Fruit fly (Drosophila melanogaster) whole organism, embryonic: ENCODE data around the gene CG4452.
A peak's percentile ranks its signal among the peaks of the same experiment; 100 is the strongest.

Experiments
- CG10209 ChIP-seq: fragments of 200-800 bp; sonication (Bioruptor generic); optimal IDR thresholded peaks from 3 replicates; lab custom pipeline; 2017; ENCODE audit warnings: missing biosample characterization, mild to moderate bottlenecking, missing genetic modification characterization, missing genetic modification reagents
- CG11560 ChIP-seq: fragments of 200-800 bp; sonication (Bioruptor generic); IDR thresholded peaks from 3 replicates; pipeline ENCODE4 v1.3.6; 2022; ENCODE audit warnings: missing biosample characterization, missing genetic modification characterization
- CG12236 ChIP-seq: fragments of 200-800 bp; sonication (Bioruptor generic); optimal IDR thresholded peaks from 2 replicates; lab custom pipeline; 2016; ENCODE audit warnings: missing biosample characterization, missing genetic modification characterization
- CG13624 ChIP-seq: fragments of 200-800 bp; sonication (Bioruptor generic); optimal IDR thresholded peaks from 2 replicates; lab custom pipeline; 2016; ENCODE audit warnings: missing biosample characterization, missing genetic modification characterization
- CG13775 ChIP-seq: fragments of 200-800 bp; sonication (Bioruptor generic); optimal IDR thresholded peaks from 3 replicates; lab custom pipeline; 2017; ENCODE audit warnings: missing biosample characterization, mild to moderate bottlenecking, missing genetic modification characterization
- CG17186 ChIP-seq: fragments of 200-800 bp; sonication (Bioruptor generic); optimal IDR thresholded peaks from 3 replicates; lab custom pipeline; 2017; ENCODE audit warnings: missing biosample characterization, missing genetic modification reagents, missing genetic modification characterization
- CG17328 ChIP-seq: fragments of 200-800 bp; sonication (Bioruptor generic); IDR thresholded peaks from 2 replicates; pipeline ENCODE4 v1.3.6; 2022; ENCODE audit warnings: missing biosample characterization, missing genetic modification characterization
- CG1792 ChIP-seq: fragments of 200-800 bp; sonication (Bioruptor generic); optimal IDR thresholded peaks from 2 replicates; lab custom pipeline; 2016; ENCODE audit warnings: missing biosample characterization, missing genetic modification characterization
- CG18476 ChIP-seq: fragments of 200-800 bp; sonication (Bioruptor generic); optimal IDR thresholded peaks from 2 replicates; lab custom pipeline; 2016; ENCODE audit warnings: missing biosample characterization, mild to moderate bottlenecking, missing genetic modification characterization
- CG2116 ChIP-seq: fragments of 200-800 bp; sonication (Bioruptor generic); optimal IDR thresholded peaks from 3 replicates; lab custom pipeline; 2018; ENCODE audit warnings: missing biosample characterization, mild to moderate bottlenecking, missing genetic modification characterization
- CG33557 ChIP-seq: fragments of 200-800 bp; sonication (Bioruptor generic); optimal IDR thresholded peaks from 2 replicates; lab custom pipeline; 2019; ENCODE audit warnings: missing biosample characterization, mild to moderate bottlenecking, missing genetic modification characterization, moderate library complexity
- CG34422 ChIP-seq: fragments of 200-800 bp; sonication (Bioruptor generic); IDR thresholded peaks from 3 replicates; pipeline ENCODE4 v1.3.6; 2022; ENCODE audit warnings: missing biosample characterization, missing genetic modification characterization
- CG3995 ChIP-seq: fragments of 200-800 bp; sonication (Bioruptor generic); optimal IDR thresholded peaks from 3 replicates; lab custom pipeline; 2016; ENCODE audit warnings: missing biosample characterization, missing genetic modification characterization
- CG5953 ChIP-seq: fragments of 200-800 bp; sonication (Bioruptor generic); IDR thresholded peaks from 2 replicates; pipeline ENCODE4 v1.3.6; 2022; ENCODE audit warnings: missing biosample characterization, missing genetic modification characterization
- CG6175 ChIP-seq: fragments of 200-800 bp; sonication (Bioruptor generic); IDR thresholded peaks from 3 replicates; pipeline ENCODE4 v1.3.6; 2022; ENCODE audit warnings: missing biosample characterization, missing genetic modification characterization
- CG6813 ChIP-seq: fragments of 200-800 bp; sonication (Bioruptor generic); optimal IDR thresholded peaks from 2 replicates; lab custom pipeline; 2017; ENCODE audit warnings: missing biosample characterization, missing genetic modification characterization, mild to moderate bottlenecking, moderate library complexity, missing genetic modification reagents
- CG7271 ChIP-seq: fragments of 200-800 bp; sonication (Bioruptor generic); optimal IDR thresholded peaks from 2 replicates; lab custom pipeline; 2018; ENCODE audit warnings: missing biosample characterization, mild to moderate bottlenecking, missing genetic modification characterization, moderate library complexity
- CG7556 ChIP-seq: fragments of 200-800 bp; sonication (Bioruptor generic); optimal IDR thresholded peaks from 2 replicates; lab custom pipeline; 2017; ENCODE audit warnings: missing biosample characterization, mild to moderate bottlenecking, missing genetic modification characterization
- Dref ChIP-seq: fragments of 200-800 bp; sonication (Bioruptor generic); IDR thresholded peaks from 2 replicates; pipeline ENCODE4 v1.3.6; 2022; ENCODE audit warnings: missing biosample characterization, missing genetic modification characterization
- Drgx ChIP-seq: fragments of 200-800 bp; sonication (Bioruptor generic); IDR thresholded peaks from 2 replicates; pipeline ENCODE4 v1.3.6; 2022; ENCODE audit warnings: missing biosample characterization, missing genetic modification characterization
- Gug ChIP-seq: fragments of 200-800 bp; sonication (Bioruptor generic); IDR thresholded peaks from 4 replicates; pipeline ENCODE4 v1.3.6; 2022; ENCODE audit warnings: missing biosample characterization, missing genetic modification characterization
- HLH3B ChIP-seq: fragments of 200-800 bp; sonication (Bioruptor generic); IDR thresholded peaks from 2 replicates; pipeline ENCODE4 v1.3.6; 2022; ENCODE audit warnings: missing biosample characterization, missing genetic modification characterization
- Lhr ChIP-seq: fragments of 200-800 bp; sonication (Bioruptor generic); optimal IDR thresholded peaks from 3 replicates; lab custom pipeline; 2017; ENCODE audit warnings: mild to moderate bottlenecking, missing biosample characterization, missing genetic modification reagents, missing genetic modification characterization
- MTF-1 ChIP-seq: fragments of 200-800 bp; sonication (Bioruptor generic); optimal IDR thresholded peaks from 2 replicates; lab custom pipeline; 2018; ENCODE audit warnings: missing biosample characterization, mild to moderate bottlenecking, missing genetic modification characterization, borderline replicate concordance
- Myb ChIP-seq: fragments of 200-800 bp; sonication (Bioruptor generic); optimal IDR thresholded peaks from 2 replicates; lab custom pipeline; 2016; ENCODE audit warnings: missing biosample characterization, missing genetic modification characterization
- NFAT ChIP-seq: fragments of 200-800 bp; sonication (Bioruptor generic); IDR thresholded peaks from 2 replicates; pipeline ENCODE4 v1.3.6; 2022; ENCODE audit warnings: missing biosample characterization, missing genetic modification characterization
- Ravus ChIP-seq: fragments of 200-800 bp; sonication (Bioruptor generic); IDR thresholded peaks from 2 replicates; pipeline ENCODE4 v1.3.6; 2022; ENCODE audit warnings: missing biosample characterization, missing genetic modification characterization
- Rfx ChIP-seq: fragments of 200-800 bp; sonication (Bioruptor generic); IDR thresholded peaks from 2 replicates; pipeline ENCODE4 v1.3.6; 2022; ENCODE audit warnings: missing biosample characterization, missing genetic modification characterization
- Rx ChIP-seq: fragments of 200-800 bp; sonication (Bioruptor generic); IDR thresholded peaks from 2 replicates; pipeline ENCODE4 v1.3.6; 2022; ENCODE audit warnings: missing biosample characterization, missing genetic modification characterization
- Sin3A ChIP-seq: fragments of >200 bp; optimal IDR thresholded peaks from 2 replicates; lab custom pipeline; 2018
- Sox102F ChIP-seq: fragments of 200-800 bp; sonication (Bioruptor generic); optimal IDR thresholded peaks from 2 replicates; lab custom pipeline; 2018; ENCODE audit warnings: missing biosample characterization, mild to moderate bottlenecking, missing genetic modification characterization, moderate library complexity
- ab ChIP-seq: fragments of 200-800 bp; sonication (Bioruptor generic); optimal IDR thresholded peaks from 2 replicates; lab custom pipeline; 2016; ENCODE audit warnings: missing biosample characterization, missing genetic modification characterization
- caup ChIP-seq: fragments of 200-800 bp; sonication (Bioruptor generic); optimal IDR thresholded peaks from 3 replicates; lab custom pipeline; 2017; ENCODE audit warnings: missing biosample characterization, mild to moderate bottlenecking, missing genetic modification characterization, moderate library complexity; ENCODE audit not compliant: severe bottlenecking
- corto ChIP-seq: fragments of 200-800 bp; sonication (Bioruptor generic); optimal IDR thresholded peaks from 2 replicates; lab custom pipeline; 2016; ENCODE audit warnings: missing biosample characterization, mild to moderate bottlenecking, missing genetic modification characterization, moderate library complexity
- crol ChIP-seq: fragments of 200-800 bp; sonication (Bioruptor generic); IDR thresholded peaks from 2 replicates; pipeline ENCODE4 v1.3.6; 2022; ENCODE audit warnings: missing biosample characterization, missing genetic modification characterization
- jigr1 ChIP-seq: fragments of 200-800 bp; sonication (Bioruptor generic); IDR thresholded peaks from 3 replicates; pipeline ENCODE4 v1.3.6; 2022; ENCODE audit warnings: missing biosample characterization, missing genetic modification characterization
- jumu ChIP-seq: fragments of 200-800 bp; sonication (Bioruptor generic); optimal IDR thresholded peaks from 3 replicates; lab custom pipeline; 2016; ENCODE audit warnings: missing biosample characterization, missing genetic modification characterization
- lbe ChIP-seq: fragments of 200-800 bp; sonication (Bioruptor generic); optimal IDR thresholded peaks from 2 replicates; lab custom pipeline; 2016; ENCODE audit warnings: missing biosample characterization, mild to moderate bottlenecking, missing genetic modification characterization
- otp ChIP-seq: fragments of 200-800 bp; sonication (Bioruptor generic); IDR thresholded peaks from 3 replicates; pipeline ENCODE4, ENCODE4 v1.3.6; 2022; ENCODE audit warnings: missing biosample characterization, missing genetic modification characterization
- prd ChIP-seq, 3 experiments: fragments of >200 bp in 2 of 3; fragments of 200-800 bp in 1 of 3; sonication (Bioruptor generic) in 1 of 3; optimal IDR thresholded peaks in 2 of 3; IDR thresholded peaks in 1 of 3; 2 replicates in 2 of 3; 3 replicates in 1 of 3; pipeline versions ENCODE4 v1.3.6 to Lab custom; 2017 to 2022; ENCODE audit warnings: missing biosample characterization in 1 of 3, missing genetic modification characterization in 1 of 3
- repo ChIP-seq: fragments of 200-800 bp; sonication (Bioruptor generic); optimal IDR thresholded peaks from 2 replicates; lab custom pipeline; 2016; ENCODE audit warnings: missing biosample characterization, missing genetic modification characterization
- ro ChIP-seq: fragments of 200-800 bp; sonication (Bioruptor generic); IDR thresholded peaks from 2 replicates; pipeline ENCODE4 v1.3.6; 2022; ENCODE audit warnings: missing biosample characterization, missing genetic modification characterization
- salm ChIP-seq: fragments of 200-800 bp; sonication (Bioruptor generic); optimal IDR thresholded peaks from 2 replicates; lab custom pipeline; 2018; ENCODE audit warnings: missing biosample characterization, mild to moderate bottlenecking, missing genetic modification characterization
- sim ChIP-seq: fragments of 200-800 bp; sonication (Bioruptor generic); IDR thresholded peaks from 2 replicates; pipeline ENCODE4 v1.3.6; 2022; ENCODE audit warnings: missing biosample characterization, missing genetic modification characterization
- sima ChIP-seq: fragments of 200-800 bp; sonication (Bioruptor generic); optimal IDR thresholded peaks from 2 replicates; lab custom pipeline; 2016; ENCODE audit warnings: missing biosample characterization, missing genetic modification characterization
- slou ChIP-seq: fragments of 200-800 bp; sonication (Bioruptor generic); optimal IDR thresholded peaks from 3 replicates; lab custom pipeline; 2016; ENCODE audit warnings: missing biosample characterization, missing genetic modification characterization
- slp2 ChIP-seq: fragments of 200-800 bp; sonication (Bioruptor generic); optimal IDR thresholded peaks from 2 replicates; lab custom pipeline; 2016; ENCODE audit warnings: missing biosample characterization, missing genetic modification characterization
- sqz ChIP-seq: fragments of 200-800 bp; sonication (Bioruptor generic); optimal IDR thresholded peaks from 3 replicates; lab custom pipeline; 2018; ENCODE audit warnings: missing biosample characterization, mild to moderate bottlenecking, missing genetic modification characterization
- tin ChIP-seq: fragments of 200-800 bp; sonication (Bioruptor generic); optimal IDR thresholded peaks from 3 replicates; lab custom pipeline; 2016; ENCODE audit warnings: missing biosample characterization, missing genetic modification characterization
- vvl ChIP-seq: fragments of 200-800 bp; sonication (Bioruptor generic); IDR thresholded peaks from 2 replicates; pipeline ENCODE4 v1.3.6; 2022; ENCODE audit warnings: missing biosample characterization, missing genetic modification characterization

The CG4452 gene

DNA sequence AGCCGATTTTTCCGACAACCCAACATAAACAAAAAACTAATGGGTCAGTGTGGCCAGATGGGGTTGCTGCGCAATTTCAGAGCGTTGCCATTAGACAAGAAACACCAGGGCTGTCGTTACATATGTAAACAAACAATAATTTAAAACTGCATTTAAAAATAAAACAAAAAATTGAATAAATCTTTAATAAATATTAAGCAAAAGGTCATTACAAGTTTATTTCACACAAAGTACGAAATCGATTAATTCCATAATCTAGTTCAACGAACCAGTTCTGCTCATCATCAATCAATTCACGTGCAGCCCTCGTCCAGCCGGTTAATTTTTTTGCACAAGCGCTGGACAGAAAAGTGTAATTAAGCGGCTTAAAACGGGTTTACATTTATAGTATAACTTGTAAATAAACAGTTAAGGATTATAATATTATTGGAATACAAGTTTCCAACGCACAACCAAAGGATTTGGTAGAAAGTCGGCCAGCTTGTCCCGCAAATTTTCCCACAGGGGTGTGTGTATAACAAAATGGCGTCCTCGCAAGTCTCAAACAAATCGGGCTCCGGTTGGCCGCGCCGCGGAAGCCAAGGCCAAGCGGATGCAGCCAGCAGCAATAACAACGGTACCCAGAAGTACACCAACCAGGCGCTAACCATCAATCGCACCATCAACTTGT, 43.7 kb downstream of the CG4452 start, which contains the start of the genes CG4022 and Cpsf5 (continued):
- TF ChIP-seq Lhr (GFP tag; lab: Kevin White, UChicago) (peak; percentile 80), vvl (GFP tag; lab: Robert Waterston, UW) (peak; percentile 85), lbe (GFP tag; lab: Kevin White, UChicago) (peak; percentile 66), crol (GFP tag; lab: Robert Waterston, UW) (no peak), CG11560 (tag; lab: Robert Waterston, UW) (0 out of 3 replicates have a peak, but pooled peaks have one; percentile 20), MTF-1 (GFP tag; lab: Kevin White, UChicago) (no peak), tin (GFP tag; lab: Kevin White, UChicago) (peak; percentile 81), salm (peak; percentile 43), CG3995 (GFP tag; lab: Kevin White, UChicago) (peak; percentile 6), CG12236 (GFP tag; lab: Kevin White, UChicago) (no peak), CG33557 (GFP tag; lab: Kevin White, UChicago) (peak; percentile 86), CG5953 (GFP tag; lab: Robert Waterston, UW) (peak; percentile 1; the same call in 1 of the 2 replicates), otp (GFP tag; lab: Robert Waterston, UW) (peak; percentile 74; the same call in 1 of the 3 replicates), corto (GFP tag; lab: Kevin White, UChicago) (no peak), sima (no peak), Ravus (peak; percentile 25; the same call in 1 of the 2 replicates), Gug (GFP tag; lab: Robert Waterston, UW) (peak; percentile 58; the same call in 3 of the 4 replicates), Rx (peak; percentile 38; the same call in 1 of the 2 replicates), prd (optimal IDR thresholded peaks at IDR 0.05; lab: Kevin White, UChicago) (no peak), prd (GFP tag; IDR thresholded peaks at IDR 0.05; lab: Robert Waterston, UW) (peak; percentile 84), CG7556 (GFP tag; lab: Kevin White, UChicago) (peak; percentile 78), CG34422 (GFP tag; lab: Robert Waterston, UW) (peak; percentile 80), CG13775 (GFP tag; lab: Kevin White, UChicago) (peak; percentile 87), Rfx (GFP tag; lab: Robert Waterston, UW) (peak; percentile 88), CG13624 (peak; percentile 60), CG1792 (peak; percentile 55), CG2116 (GFP tag; lab: Kevin White, UChicago) (peak; percentile 83), Myb (peak; percentile 44), jumu (peak; percentile 67), repo (GFP tag; lab: Kevin White, UChicago) (peak; percentile 2), jigr1 (no peak), NFAT (GFP tag; lab: Robert Waterston, UW) (peak; percentile 72), slou (GFP tag; lab: Kevin White, UChicago) (peak; percentile 51), sqz (peak; percentile 84), CG6175 (GFP tag; lab: Robert Waterston, UW) (peak; percentile 19; the same call in 1 of the 3 replicates), CG10209 (GFP tag; lab: Kevin White, UChicago) (peak; percentile 80), ab (peak; percentile 45), Sox102F (GFP tag; lab: Kevin White, UChicago) (peak; percentile 82), CG17328 (peak; percentile 87), CG7271 (tag; lab: Kevin White, UChicago) (peak; percentile 67), CG17186 (GFP tag; lab: Kevin White, UChicago) (peak; percentile 90), Drgx (GFP tag; lab: Robert Waterston, UW) (peak; percentile 39), slp2 (GFP tag; lab: Kevin White, UChicago) (peak; percentile 46), sim (GFP tag; lab: Robert Waterston, UW) (no peak), HLH3B (GFP tag; lab: Robert Waterston, UW) (peak; percentile 84), Dref (GFP tag; lab: Robert Waterston, UW) (peak; percentile 48), ro (GFP tag; lab: Robert Waterston, UW) (no peak), CG6813 (GFP tag; lab: Kevin White, UChicago) (no peak), caup (peak; percentile 79), Sin3A (lab: Kevin White, UChicago) (peak; percentile 77), CG18476 (GFP tag; lab: Kevin White, UChicago) (peak; percentile 68)
